Fruit fly (Drosophila melanogaster): ENCODE results near the gene ppk10.

Gene ppk10

dm6 chr2L:10474268-10474678, 22.1 kb upstream of the ppk10 start, which contains the start of gene RluA-1 (continued):
- TF ChIP-seq Bgb (GFP tag; IDR thresholded peaks at IDR 0.05; ENCODE audit: partially characterized antibody) = peak; percentile 53
- peak; percentile 98 for TF ChIP-seq klu (GFP tag; IDR thresholded peaks at IDR 0.05)
- peak; percentile 99 for TF ChIP-seq CG4730 (GFP tag; IDR thresholded peaks at IDR 0.05)
- 0 out of 3 replicates have a peak, but pooled peaks have one; percentile 20 for TF ChIP-seq CG6791 (GFP tag; IDR thresholded peaks at IDR 0.05; ENCODE audit: partially characterized antibody)
- peak; percentile 99 for TF ChIP-seq fd96Cb (tag; optimal IDR thresholded peaks at IDR 0.05)
- peak; percentile 92 for TF ChIP-seq CG7745 (tag; optimal IDR thresholded peaks at IDR 0.05)
- peak; percentile 87 for TF ChIP-seq disco-r (GFP tag; optimal IDR thresholded peaks at IDR 0.05)
- peak; percentile 97 for TF ChIP-seq CG31224 (GFP tag; IDR thresholded peaks at IDR 0.05)
- peak; percentile 99 for TF ChIP-seq ro (GFP tag; IDR thresholded peaks at IDR 0.05)
- TF ChIP-seq ac (GFP tag; optimal IDR thresholded peaks at IDR 0.05) = peak; percentile 98
- TF ChIP-seq CG2875 (GFP tag; optimal IDR thresholded peaks at IDR 0.05) = peak; percentile 100
- peak; percentile 96 for TF ChIP-seq Lim3 (GFP tag; IDR thresholded peaks at IDR 0.05)
- peak; percentile 97 for TF ChIP-seq Dad (GFP tag; optimal IDR thresholded peaks at IDR 0.05)
- peak; percentile 93 for TF ChIP-seq nom (GFP tag; optimal IDR thresholded peaks at IDR 0.05)
- TF ChIP-seq CG1603 (tag; optimal IDR thresholded peaks at IDR 0.05) = peak; percentile 97
- peak; percentile 98 for TF ChIP-seq Fer2 (tag; optimal IDR thresholded peaks at IDR 0.05)
- peak; percentile 99 for TF ChIP-seq CG4617 (GFP tag; optimal IDR thresholded peaks at IDR 0.05; ENCODE audit: borderline replicate concordance)
- TF ChIP-seq kay (GFP tag; optimal IDR thresholded peaks at IDR 0.05) = peak; percentile 86
- peak; percentile 99 for TF ChIP-seq CG9817 (tag; optimal IDR thresholded peaks at IDR 0.05)
- TF ChIP-seq mld (GFP tag; IDR thresholded peaks at IDR 0.05; ENCODE audit: partially characterized antibody) = 0 out of 3 replicates have a peak, but pooled peaks have one; percentile 44
- no peak; the same call in 1 of the 2 replicates for TF ChIP-seq Gsc (GFP tag; IDR thresholded peaks at IDR 0.05)
- TF ChIP-seq usp (GFP tag; optimal IDR thresholded peaks at IDR 0.05) = no peak
- no peak for TF ChIP-seq pita (GFP tag; optimal IDR thresholded peaks at IDR 0.05)
- no peak for TF ChIP-seq fru (optimal IDR thresholded peaks at IDR 0.05)
- TF ChIP-seq CG2120 (GFP tag; optimal IDR thresholded peaks at IDR 0.05) = peak; percentile 96
- peak; percentile 92 for TF ChIP-seq CG31365 (tag; optimal IDR thresholded peaks at IDR 0.05)
- TF ChIP-seq da (GFP tag; optimal IDR thresholded peaks at IDR 0.05) = peak; percentile 84
- peak; percentile 99 for TF ChIP-seq sqz (GFP tag; optimal IDR thresholded peaks at IDR 0.05)
- peak; percentile 99 for TF ChIP-seq slbo (GFP tag; IDR thresholded peaks at IDR 0.05)
- TF ChIP-seq CG6689 (GFP tag; IDR thresholded peaks at IDR 0.05) = peak; percentile 99
- TF ChIP-seq repo (GFP tag; optimal IDR thresholded peaks at IDR 0.05) = peak; percentile 75
- peak; percentile 78 for TF ChIP-seq Camta (GFP tag; optimal IDR thresholded peaks at IDR 0.05)
- TF ChIP-seq h (optimal IDR thresholded peaks at IDR 0.05) = no peak
- TF ChIP-seq CG30403 (GFP tag; optimal IDR thresholded peaks at IDR 0.05) = peak; percentile 99
- peak; percentile 97 for TF ChIP-seq CG8281 (tag; optimal IDR thresholded peaks at IDR 0.05)
- TF ChIP-seq hb (GFP tag; IDR thresholded peaks at IDR 0.05; ENCODE audit: partially characterized antibody) = peak; percentile 75
- TF ChIP-seq CG8478 (optimal IDR thresholded peaks at IDR 0.05) = no peak
- TF ChIP-seq ssp (GFP tag; IDR thresholded peaks at IDR 0.05) = peak; percentile 95
- TF ChIP-seq BEAF-32 (GFP tag; optimal IDR thresholded peaks at IDR 0.05) = peak; percentile 29
- TF ChIP-seq Poxn (GFP tag; IDR thresholded peaks at IDR 0.05) = peak; percentile 92
- TF ChIP-seq CG30431 (GFP tag; optimal IDR thresholded peaks at IDR 0.05) = peak; percentile 98
- peak; percentile 100 for TF ChIP-seq CG15269 (tag; optimal IDR thresholded peaks at IDR 0.05)
- peak; percentile 100 for TF ChIP-seq CG2199 (GFP tag; IDR thresholded peaks at IDR 0.05)
- TF ChIP-seq org-1 (GFP tag; optimal IDR thresholded peaks at IDR 0.05) = peak; percentile 99
- peak; percentile 50 for TF ChIP-seq Dp (GFP tag; optimal IDR thresholded peaks at IDR 0.05)
- TF ChIP-seq Sox102F (GFP tag; optimal IDR thresholded peaks at IDR 0.05) = peak; percentile 100
- peak; percentile 99 for TF ChIP-seq Hr3 (GFP tag; optimal IDR thresholded peaks at IDR 0.05)
- peak; percentile 92 for TF ChIP-seq abd-A (tag; optimal IDR thresholded peaks at IDR 0.05)
- peak; percentile 97 for TF ChIP-seq YL-1 (GFP tag; optimal IDR thresholded peaks at IDR 0.05)
- peak; percentile 96 for TF ChIP-seq sug (tag; optimal IDR thresholded peaks at IDR 0.05)
- peak; percentile 99 for TF ChIP-seq CrebB (tag; optimal IDR thresholded peaks at IDR 0.05)
- TF ChIP-seq NC2α (GFP tag; optimal IDR thresholded peaks at IDR 0.05) = peak; percentile 90

Data from whole organism, embryonic.